Fruit fly (Drosophila melanogaster) whole organism, larva: ENCODE data around the gene CG31010.

Experiments
- noc ChIP-seq: fragments of 200-800 bp; sonication (Bioruptor generic); optimal IDR thresholded peaks from 3 replicates; lab custom pipeline; 2019; ENCODE audit warnings: missing biosample characterization, mild to moderate bottlenecking, missing genetic modification characterization, moderate library complexity

The CG31010 gene

DNA sequence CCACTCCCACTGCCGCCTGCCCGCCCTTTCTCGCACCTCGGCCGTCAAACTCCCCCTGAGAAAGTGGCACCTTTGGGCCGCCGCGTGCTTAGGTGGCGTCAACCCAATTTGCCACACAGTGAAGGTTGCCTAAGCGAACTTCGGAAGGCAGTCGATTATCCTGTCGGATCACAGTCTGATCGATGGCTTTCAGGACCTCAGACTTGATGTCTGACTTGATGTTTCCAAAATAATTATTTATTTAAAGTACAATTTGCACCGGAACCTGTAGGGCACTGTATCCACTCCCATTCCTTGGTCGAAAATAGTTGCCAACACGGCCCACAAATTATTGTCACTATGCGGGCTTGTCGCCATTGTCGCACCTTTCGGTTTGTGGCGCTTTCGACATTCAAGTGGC is 8.5 kb upstream of the CG31010 start:
- TF ChIP-seq noc, result no peak

DNA sequence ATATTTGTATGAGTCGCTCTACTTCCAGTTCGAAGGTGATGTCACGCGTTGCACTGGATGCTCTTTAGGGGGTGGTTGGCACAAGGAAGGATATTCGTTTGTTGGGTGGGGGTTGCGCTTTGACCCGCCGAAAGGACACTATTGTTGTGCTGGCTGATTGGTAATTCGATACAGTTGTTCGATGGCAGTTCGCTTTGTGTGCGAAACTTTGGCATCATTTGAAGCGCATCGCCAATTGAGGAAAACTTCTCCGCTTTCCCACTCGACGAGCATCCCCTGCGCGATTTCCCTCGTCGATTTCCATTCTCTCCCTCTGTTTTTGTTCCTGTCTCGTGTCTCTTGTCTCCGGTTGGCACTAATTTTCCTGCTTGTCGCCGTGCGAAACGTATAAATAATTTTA is 4.5 kb upstream of the CG31010 start:
- no peak for TF ChIP-seq noc

DNA sequence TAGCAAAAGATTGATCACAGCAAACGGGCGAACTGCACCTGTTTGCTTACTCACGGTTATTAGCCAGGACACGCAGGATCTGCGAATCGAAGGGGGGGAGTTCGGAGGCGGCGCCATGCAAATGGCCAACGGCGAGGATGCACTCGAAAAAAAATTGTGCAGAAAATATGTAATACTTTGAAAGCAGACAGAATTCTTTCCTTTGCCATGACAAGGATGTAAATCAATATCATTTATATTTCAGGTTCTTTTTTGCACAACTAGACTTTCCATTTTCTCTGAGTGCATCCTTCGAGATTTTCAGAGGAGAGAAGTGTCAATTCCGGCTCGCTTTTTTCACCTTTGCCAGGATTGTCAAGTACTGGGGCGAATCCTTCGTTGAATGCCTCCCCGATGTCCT is 3.3 kb upstream of the CG31010 start:
- no peak for TF ChIP-seq noc

DNA sequence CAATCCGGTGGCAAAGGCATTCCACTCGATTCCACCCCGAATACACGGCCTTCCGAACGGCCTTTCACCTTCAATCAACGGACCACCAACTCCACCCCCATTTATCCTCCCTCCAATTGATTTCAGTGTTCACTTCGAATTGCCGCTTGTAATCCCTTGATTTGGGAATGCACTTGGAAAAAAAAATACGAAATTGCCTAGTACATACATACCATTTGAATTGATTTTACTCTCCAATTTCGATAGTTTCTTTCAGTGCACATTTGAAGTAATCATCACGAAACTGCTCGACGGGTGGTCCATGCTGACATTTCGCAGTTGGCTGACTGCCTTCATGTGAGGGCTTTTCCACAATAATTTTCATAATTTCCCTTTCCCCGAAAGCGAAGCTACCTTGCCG is 6.8 kb downstream of the CG31010 start:
- TF ChIP-seq noc, result no peak

DNA sequence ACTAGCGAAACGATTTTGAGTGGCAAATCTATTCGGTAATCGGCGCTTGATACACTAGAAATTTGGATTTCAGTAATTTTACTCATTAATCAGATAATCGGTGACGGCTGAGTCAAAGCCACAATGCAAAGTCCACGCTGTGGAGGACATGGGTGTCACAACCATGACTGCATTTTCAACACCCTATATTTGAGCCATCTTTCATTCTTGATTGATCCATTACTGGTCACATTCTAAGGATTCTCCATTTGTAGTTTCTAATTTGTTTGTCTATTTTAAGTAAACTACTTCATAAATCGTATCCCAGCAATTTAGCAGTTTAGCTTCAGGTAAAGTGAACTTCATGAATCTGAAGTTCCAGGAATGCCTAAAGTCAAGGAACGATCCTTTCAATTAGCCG is 8.9 kb downstream of the CG31010 start, which contains the start of gene Pka-C2:
Pka-C2 (minus strand) TSS at position 101 of the 400 bp plus-strand sequence.
- no peak for TF ChIP-seq noc

DNA sequence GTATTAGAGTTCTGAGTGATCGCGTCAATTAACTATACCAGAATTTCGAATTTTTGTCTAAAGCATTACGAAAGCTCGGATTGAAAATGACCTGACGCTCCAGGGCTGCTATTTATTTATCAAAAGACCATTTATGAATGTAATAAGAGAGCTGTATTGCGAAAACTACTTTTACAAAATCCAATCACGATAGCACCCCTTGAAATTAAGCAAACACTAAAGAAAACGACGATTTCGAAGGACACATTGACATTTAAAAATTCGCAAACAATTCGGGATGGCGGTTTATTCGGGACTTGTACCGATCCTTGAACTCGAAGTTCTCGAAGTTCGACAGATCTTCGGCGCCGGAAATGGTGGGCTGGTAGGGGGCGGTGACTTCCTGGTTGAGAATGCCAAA is 10.5 kb downstream of the CG31010 start, which contains the start of gene CG12069:
CG12069 (minus strand) TSS at position 101 of the 400 bp plus-strand sequence.
- no peak for TF ChIP-seq noc

DNA sequence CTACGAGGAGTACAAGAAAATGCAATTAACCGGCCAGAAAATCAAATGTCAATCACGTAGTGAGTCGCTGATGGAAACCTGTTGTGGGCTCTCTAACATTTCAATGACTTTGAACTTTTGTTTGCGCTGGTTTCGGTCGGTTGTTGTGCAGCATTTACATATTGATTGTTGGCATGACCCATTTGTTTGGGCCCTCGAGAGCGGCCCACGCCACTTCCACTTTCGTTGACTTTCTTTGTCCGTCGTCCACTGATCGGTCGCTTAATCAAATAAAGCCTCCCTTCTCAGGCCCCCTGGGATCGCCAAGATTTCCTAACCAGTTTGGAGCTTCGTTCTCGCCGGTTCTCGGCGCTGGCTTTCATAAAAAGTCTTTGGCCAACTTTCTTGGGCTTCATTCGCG is 15.7 kb downstream of the CG31010 start, which contains the start of gene Spn100A:
Spn100A (plus strand) TSS at position 392 of the 400 bp plus-strand sequence.
- no peak for TF ChIP-seq noc

DNA sequence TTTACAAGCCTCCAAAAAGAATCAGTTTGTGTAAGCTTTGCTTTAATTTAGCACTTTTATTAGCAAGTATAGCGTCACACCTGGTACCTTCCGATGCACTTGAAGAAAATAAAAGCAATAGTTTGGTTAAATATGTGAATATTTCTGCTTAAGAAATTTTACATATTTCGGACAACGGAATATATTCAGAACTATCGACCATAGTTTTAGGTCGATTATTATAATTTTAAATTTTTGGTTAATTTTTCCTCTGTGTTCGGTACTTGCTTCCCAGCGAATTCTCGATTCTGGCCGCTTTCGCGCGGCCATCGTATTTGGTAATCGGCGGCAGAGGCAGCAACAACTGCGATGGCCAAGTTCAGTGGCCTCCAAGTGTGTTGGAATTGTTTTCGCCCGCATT is 16.3 kb downstream of the CG31010 start:
- no peak for TF ChIP-seq noc
